Fruit fly (Drosophila melanogaster) whole organism: ENCODE data around the gene tow.

Experiments used
- CG8478 ChIP-seq: fragments of >200 bp; optimal IDR thresholded peaks from 2 replicates; lab custom pipeline; 2018; ENCODE audit warnings: inconsistent platforms
- Dll ChIP-seq: fragments of >200 bp; optimal IDR thresholded peaks from 2 replicates; lab custom pipeline; 2017
- EcR ChIP-seq, 2 experiments: fragments of >200 bp; optimal IDR thresholded peaks; 2 replicates each; lab custom pipeline; 2017; ENCODE audit warnings: missing biosample characterization in 2 of 2, missing genetic modification characterization in 2 of 2, missing genetic modification reagents in 2 of 2
- pan ChIP-seq: fragments of >200 bp; optimal IDR thresholded peaks from 2 replicates; lab custom pipeline; 2017
- psq ChIP-seq: fragments of >200 bp; optimal IDR thresholded peaks from 2 replicates; lab custom pipeline; 2017
- usp ChIP-seq: fragments of >200 bp; optimal IDR thresholded peaks from 2 replicates; lab custom pipeline; 2017; ENCODE audit warnings: missing biosample characterization, missing genetic modification characterization, mixed read lengths

Gene tow

DNA sequence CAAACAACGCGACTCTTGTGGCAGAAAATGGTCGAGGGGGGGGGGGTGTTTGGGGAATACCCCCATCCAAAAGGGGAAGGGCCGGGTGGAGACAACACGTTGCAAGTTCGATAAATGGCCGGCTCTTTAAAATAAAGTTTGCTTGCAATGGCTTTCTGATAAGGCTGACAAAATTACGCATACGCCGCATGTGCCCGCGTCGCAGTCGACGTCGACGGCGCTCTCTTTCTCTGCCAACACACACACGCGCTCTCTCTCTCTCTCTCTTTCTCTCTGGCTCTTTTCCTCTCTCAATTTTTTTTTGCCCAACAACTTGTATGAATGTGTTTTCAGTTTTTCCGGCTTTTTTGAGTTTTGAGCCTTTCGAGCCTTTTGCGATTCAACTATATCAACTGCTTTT is 54.8 kb downstream of the tow start:
- TF ChIP-seq CG8478 (no peak), pan (no peak), EcR (GFP tag; optimal IDR thresholded peaks at IDR 0.05; lab: Kevin White, UChicago) (no peak), usp (GFP tag; lab: Kevin White, UChicago) (no peak), psq (lab: Kevin White, UChicago) (no peak), Dll (peak; percentile 73)

DNA sequence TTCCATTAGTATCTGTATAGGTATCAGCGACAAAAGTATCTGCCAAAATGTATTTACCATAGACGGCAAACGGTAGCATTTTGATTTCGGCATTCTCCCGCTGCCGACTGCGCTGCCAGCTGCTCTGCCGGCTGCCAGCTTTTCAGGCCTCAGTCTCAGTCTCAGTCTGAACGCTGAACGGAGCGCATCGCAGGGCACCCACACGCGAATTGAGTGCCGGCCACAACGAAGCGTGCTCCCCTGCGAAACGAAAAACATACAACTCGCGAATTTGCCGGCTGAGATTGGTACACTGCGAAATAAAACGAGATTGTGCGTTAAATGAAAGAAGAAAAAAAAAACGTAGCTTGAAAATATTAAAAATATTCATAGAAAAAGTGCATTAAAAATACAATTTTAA is 56.0 kb downstream of the tow start, which contains the start of gene Mp:
Gene Mp (plus strand): TSS at position 152 of the 400 bp plus-strand sequence.
- TF ChIP-seq Dll (no peak), EcR (GFP tag; optimal IDR thresholded peaks at IDR 0.05; lab: Kevin White, UChicago) (no peak), pan (no peak), psq (lab: Kevin White, UChicago) (no peak), usp (GFP tag; lab: Kevin White, UChicago) (no peak), CG8478 (no peak)
